Worm (Caenorhabditis elegans): Measurements from ENCODE around the gene clp-10.

DNA sequence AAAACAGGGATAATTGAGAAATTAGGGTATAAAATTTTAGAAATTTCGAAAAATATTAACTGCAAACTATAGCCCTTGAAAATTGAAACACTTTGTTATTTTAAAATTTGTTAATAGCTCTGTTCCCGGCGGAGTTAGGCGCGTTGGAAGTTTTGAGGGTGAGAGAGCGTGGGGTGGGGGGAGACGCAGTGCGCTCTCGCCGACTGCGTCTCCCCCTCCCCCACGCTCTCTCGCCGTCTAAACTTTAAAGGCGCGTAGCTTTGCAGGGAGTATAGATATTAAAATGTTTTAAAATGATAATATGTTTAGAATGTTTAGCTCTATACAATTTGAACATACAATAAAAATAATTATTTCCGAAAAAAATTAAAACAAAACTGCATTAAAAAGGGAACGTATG lies 4.8 kb downstream of the clp-10 start:
- TF ChIP-seq lsy-2 (tag; optimal IDR thresholded peaks at IDR 0.05) (no peak), nhr-76 (tag; optimal IDR thresholded peaks at IDR 0.05) (no peak), nhr-90 (tag; optimal IDR thresholded peaks at IDR 0.05; ENCODE audit: poor library complexity) (no peak), efl-3 (GFP tag; optimal IDR thresholded peaks at IDR 0.05) (no peak), snpc-4 (tag; optimal IDR thresholded peaks at IDR 0.05) (no peak), ceh-63 (GFP tag; optimal IDR thresholded peaks at IDR 0.05) (no peak), dpl-1 (GFP tag; optimal IDR thresholded peaks at IDR 0.05) (no peak), pqm-1 (tag; optimal IDR thresholded peaks at IDR 0.05) (no peak), mdl-1 (tag; optimal IDR thresholded peaks at IDR 0.05) (no peak)

All from whole organism, L1 larva.